Fruit fly (Drosophila melanogaster): Measurements from ENCODE around the gene MSAmiP.

DNA sequence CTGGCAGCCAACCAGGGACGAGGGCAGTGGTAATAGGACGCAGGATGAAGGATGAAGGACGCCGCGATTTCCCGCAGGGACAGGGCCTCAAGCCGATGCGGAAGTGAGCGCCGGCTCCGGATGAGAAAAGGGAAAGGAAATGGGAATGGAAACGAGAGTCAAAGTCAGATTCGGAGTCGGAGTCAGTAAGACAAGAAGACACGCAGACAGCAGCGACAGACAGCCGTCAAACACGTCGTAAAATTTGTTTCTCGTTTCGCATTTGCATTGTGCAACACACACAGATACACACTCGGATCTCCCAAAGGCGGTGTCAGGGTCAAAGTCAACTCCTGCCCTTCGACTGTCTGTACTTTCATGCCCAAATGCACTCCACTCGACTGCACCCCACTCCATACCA is 40.2 kb upstream of the MSAmiP start:
- no peak for TF ChIP-seq CG6163 (GFP tag; IDR thresholded peaks at IDR 0.05)
- TF ChIP-seq dac (GFP tag; optimal IDR thresholded peaks at IDR 0.05): no peak
- TF ChIP-seq CG6276 (GFP tag; optimal IDR thresholded peaks at IDR 0.05): no peak
- no peak for TF ChIP-seq OdsH (GFP tag; optimal IDR thresholded peaks at IDR 0.05)
- no peak for TF ChIP-seq CG32006 (GFP tag; optimal IDR thresholded peaks at IDR 0.05)
- TF ChIP-seq Sox15 (GFP tag; optimal IDR thresholded peaks at IDR 0.05): no peak
- TF ChIP-seq vri (GFP tag; optimal IDR thresholded peaks at IDR 0.05): no peak
- TF ChIP-seq CG16779 (tag; optimal IDR thresholded peaks at IDR 0.05): no peak

Measured in whole organism, prepupa.